Worm (Caenorhabditis elegans): ENCODE results near the gene C06E1.11.

ce11 chrIII:8597770-8598169 is 18.7 kb downstream of the C06E1.11 start, which contains the start of gene ztf-30:
- TF ChIP-seq ref-1 (GFP tag; conservative IDR thresholded peaks at IDR 0.05) (no peak), klf-2 (GFP tag; conservative IDR thresholded peaks at IDR 0.05) (no peak), flt-1 (GFP tag; IDR thresholded peaks at IDR 0.05) (no peak)

All from whole organism, midembryonic.